Fruit fly (Drosophila melanogaster): ENCODE measurements around the gene CG33764.

Gene CG33764

dm6 chr3L:4262384-4262783 lies 4.9 kb downstream of the CG33764 start, which contains the start of the genes CG11586 and VhaM9.7-a (continued):
- TF ChIP-seq CG17829 (tag; optimal IDR thresholded peaks at IDR 0.05) = peak; percentile 36
- no peak for TF ChIP-seq ase (GFP tag; IDR thresholded peaks at IDR 0.05)
- TF ChIP-seq CG10274 (GFP tag; optimal IDR thresholded peaks at IDR 0.05) = no peak
- no peak for TF ChIP-seq Dfd (GFP tag; optimal IDR thresholded peaks at IDR 0.05)
- TF ChIP-seq Dip2 (GFP tag; IDR thresholded peaks at IDR 0.05) = no peak
- TF ChIP-seq nmo (GFP tag; optimal IDR thresholded peaks at IDR 0.05) = peak; percentile 50
- TF ChIP-seq CG18011 (GFP tag; optimal IDR thresholded peaks at IDR 0.05) = no peak
- peak; percentile 80 for TF ChIP-seq HLH4C (GFP tag; IDR thresholded peaks at IDR 0.05; ENCODE audit: partially characterized antibody)
- no peak for TF ChIP-seq Dad (GFP tag; optimal IDR thresholded peaks at IDR 0.05)
- no peak for TF ChIP-seq en (GFP tag; optimal IDR thresholded peaks at IDR 0.05)
- TF ChIP-seq CG9797 (GFP tag; optimal IDR thresholded peaks at IDR 0.05) = no peak
- no peak for TF ChIP-seq Mrtf (GFP tag; IDR thresholded peaks at IDR 0.05)
- no peak for TF ChIP-seq ttk (GFP tag; IDR thresholded peaks at IDR 0.05)
- TF ChIP-seq Eip74EF (GFP tag; optimal IDR thresholded peaks at IDR 0.05) = peak in 1 of 2 experiments; percentile 8
- peak; percentile 60 for TF ChIP-seq E2f2 (GFP tag; IDR thresholded peaks at IDR 0.05)
- TF ChIP-seq knrl (GFP tag; IDR thresholded peaks at IDR 0.05; ENCODE audit: partially characterized antibody) = peak; percentile 69
- no peak for TF ChIP-seq sens-2 (GFP tag; IDR thresholded peaks at IDR 0.05)
- TF ChIP-seq stwl (tag; optimal IDR thresholded peaks at IDR 0.05) = peak; percentile 87
- no peak for TF ChIP-seq CG15479 (GFP tag; optimal IDR thresholded peaks at IDR 0.05)
- TF ChIP-seq PHDP (tag; optimal IDR thresholded peaks at IDR 0.05) = peak; percentile 15
- no peak for TF ChIP-seq Awh (GFP tag; IDR thresholded peaks at IDR 0.05)
- TF ChIP-seq oc (tag; optimal IDR thresholded peaks at IDR 0.05) = no peak
- TF ChIP-seq CG10267 (tag; optimal IDR thresholded peaks at IDR 0.05) = peak; percentile 63
- peak; percentile 49 for TF ChIP-seq gem (tag; optimal IDR thresholded peaks at IDR 0.05)
- peak; percentile 23 for TF ChIP-seq D19A (tag; optimal IDR thresholded peaks at IDR 0.05)
- TF ChIP-seq Spps (tag; optimal IDR thresholded peaks at IDR 0.05) = no peak
- TF ChIP-seq CG31441 (GFP tag; IDR thresholded peaks at IDR 0.05) = 0 out of 2 replicates have a peak, but pooled peaks have one; percentile 22
- no peak for TF ChIP-seq wor (GFP tag; IDR thresholded peaks at IDR 0.05)
- TF ChIP-seq Fer2 (tag; optimal IDR thresholded peaks at IDR 0.05) = no peak
- peak; percentile 0 for TF ChIP-seq pfk (GFP tag; optimal IDR thresholded peaks at IDR 0.05)
- no peak for TF ChIP-seq CG4820 (GFP tag; optimal IDR thresholded peaks at IDR 0.05)
- no peak for TF ChIP-seq Asciz (GFP tag; optimal IDR thresholded peaks at IDR 0.05)
- no peak for TF ChIP-seq sob (GFP tag; IDR thresholded peaks at IDR 0.05)
- TF ChIP-seq Abd-B (GFP tag; optimal IDR thresholded peaks at IDR 0.05) = peak; percentile 18
- TF ChIP-seq CG15601 (tag; optimal IDR thresholded peaks at IDR 0.05) = peak; percentile 40
- TF ChIP-seq CG13775 (GFP tag; optimal IDR thresholded peaks at IDR 0.05) = peak; percentile 49
- TF ChIP-seq CG15011 (GFP tag; optimal IDR thresholded peaks at IDR 0.05) = no peak
- no peak for TF ChIP-seq CG12299 (tag; optimal IDR thresholded peaks at IDR 0.05)
- TF ChIP-seq Doc3 (GFP tag; IDR thresholded peaks at IDR 0.05; ENCODE audit: partially characterized antibody) = peak; percentile 73; the same call in 2 of the 3 replicates
- peak; percentile 41 for TF ChIP-seq Xbp1 (GFP tag; optimal IDR thresholded peaks at IDR 0.05)
- TF ChIP-seq ken (GFP tag; IDR thresholded peaks at IDR 0.05) = no peak
- no peak for TF ChIP-seq B-H1 (GFP tag; IDR thresholded peaks at IDR 0.05)
- TF ChIP-seq Sry-β (GFP tag; optimal IDR thresholded peaks at IDR 0.05) = no peak
- TF ChIP-seq run (tag; optimal IDR thresholded peaks at IDR 0.05) = no peak
- TF ChIP-seq hbn (GFP tag; IDR thresholded peaks at IDR 0.05; ENCODE audit: partially characterized antibody) = peak; percentile 69
- TF ChIP-seq CG8924 (tag; optimal IDR thresholded peaks at IDR 0.05) = peak; percentile 16
- peak; percentile 80 for TF ChIP-seq MBD-R2 (GFP tag; IDR thresholded peaks at IDR 0.05)
- peak; percentile 21 for TF ChIP-seq sd (tag; optimal IDR thresholded peaks at IDR 0.05)
- no peak for TF ChIP-seq gcm2 (GFP tag; optimal IDR thresholded peaks at IDR 0.05)
- TF ChIP-seq E2f1 (GFP tag; IDR thresholded peaks at IDR 0.05) = no peak
